Worm (Caenorhabditis elegans) whole organism, L2 larva: ENCODE results near the gene amx-1.

Experiments
- F13H6.1 ChIP-seq: sonication (generic microtip); optimal IDR thresholded peaks from 2 replicates; lab custom pipeline; 2016; ENCODE audit warnings: missing genetic modification characterization, missing compliant biosample characterization
- R02D3.7 ChIP-seq: fragments of 150-350 bp; optimal IDR thresholded peaks from 2 replicates; lab custom pipeline; 2014; ENCODE audit warnings: missing biosample characterization, missing genetic modification characterization
- Y55F3AM.14 ChIP-seq: fragments of 200-800 bp; sonication (Bioruptor generic); optimal IDR thresholded peaks from 2 replicates; lab custom pipeline; 2018; ENCODE audit warnings: mild to moderate bottlenecking, missing genetic modification characterization, missing compliant biosample characterization
- ZK546.5 ChIP-seq: sonication (generic microtip); optimal IDR thresholded peaks from 2 replicates; lab custom pipeline; 2017; ENCODE audit warnings: missing biosample characterization, missing genetic modification characterization
- alr-1 ChIP-seq: fragments of 150-350 bp; optimal IDR thresholded peaks from 2 replicates; lab custom pipeline; 2014; ENCODE audit warnings: missing biosample characterization, missing genetic modification characterization
- aly-2 ChIP-seq: fragments of 150-350 bp; optimal IDR thresholded peaks from 2 replicates; lab custom pipeline; 2014; ENCODE audit warnings: missing biosample characterization, missing genetic modification characterization
- ama-1 ChIP-seq: fragments of 150-350 bp; optimal IDR thresholded peaks from 2 replicates; lab custom pipeline; 2018; ENCODE audit warnings: inconsistent platforms
- blmp-1 ChIP-seq: sonication (generic microtip); optimal IDR thresholded peaks from 2 replicates; lab custom pipeline; 2017; ENCODE audit warnings: missing genetic modification characterization, mild to moderate bottlenecking, missing compliant biosample characterization, antibody characterized with exemption, moderate library complexity; ENCODE audit not compliant: insufficient read depth
- ceh-16 ChIP-seq: fragments of 150-350 bp; optimal IDR thresholded peaks from 2 replicates; lab custom pipeline; 2014; ENCODE audit warnings: missing biosample characterization, missing genetic modification characterization
- crh-2 ChIP-seq: sonication (generic microtip); optimal IDR thresholded peaks from 2 replicates; lab custom pipeline; 2017; ENCODE audit warnings: missing biosample characterization, missing genetic modification characterization
- dmd-4 ChIP-seq: sonication (generic microtip); optimal IDR thresholded peaks from 2 replicates; lab custom pipeline; 2017; ENCODE audit warnings: missing biosample characterization, missing genetic modification characterization
- egl-27 ChIP-seq: sonication (generic microtip); optimal IDR thresholded peaks from 3 replicates; lab custom pipeline; 2017; ENCODE audit warnings: missing biosample characterization, missing genetic modification reagents, missing genetic modification characterization
- elt-1 ChIP-seq: fragments of 150-350 bp; optimal IDR thresholded peaks from 2 replicates; lab custom pipeline; 2014; ENCODE audit warnings: missing biosample characterization, missing genetic modification characterization
- fos-1 ChIP-seq: fragments of 150-350 bp; optimal IDR thresholded peaks from 2 replicates; lab custom pipeline; 2014; ENCODE audit warnings: missing biosample characterization, missing genetic modification characterization
- lin-11 ChIP-seq: fragments of 150-350 bp; sonication (generic microtip); optimal IDR thresholded peaks from 2 replicates; lab custom pipeline; 2014; ENCODE audit warnings: missing biosample characterization, missing genetic modification characterization, inconsistent platforms, mixed read lengths
- lin-13 ChIP-seq: fragments of 150-350 bp; optimal IDR thresholded peaks from 2 replicates; lab custom pipeline; 2014; ENCODE audit warnings: missing biosample characterization, missing genetic modification reagents, missing genetic modification characterization
- lin-39 ChIP-seq: fragments of 150-350 bp; optimal IDR thresholded peaks from 2 replicates; lab custom pipeline; 2014; ENCODE audit warnings: missing biosample characterization, missing genetic modification reagents, missing genetic modification characterization
- lsy-2 ChIP-seq, 2 experiments: fragments of 150-350 bp in 1 of 2; sonication (generic microtip) in 1 of 2; optimal IDR thresholded peaks; 2 replicates each; lab custom pipeline; 2014 to 2017; ENCODE audit warnings: missing biosample characterization in 2 of 2, missing genetic modification characterization in 2 of 2
- mab-5 ChIP-seq: fragments of 150-350 bp; optimal IDR thresholded peaks from 2 replicates; lab custom pipeline; 2014; ENCODE audit warnings: missing biosample characterization, missing genetic modification characterization
- mdl-1 ChIP-seq, 2 experiments: fragments of 150-350 bp in 1 of 2; sonication (generic microtip) in 1 of 2; optimal IDR thresholded peaks; 2 replicates each; lab custom pipeline; 2017; ENCODE audit warnings: missing biosample characterization in 2 of 2, missing genetic modification characterization in 2 of 2
- nhr-10 ChIP-seq: sonication (generic microtip); optimal IDR thresholded peaks from 2 replicates; lab custom pipeline; 2017; ENCODE audit warnings: missing biosample characterization, missing genetic modification characterization
- nhr-11 ChIP-seq: fragments of 150-350 bp; optimal IDR thresholded peaks from 2 replicates; lab custom pipeline; 2014; ENCODE audit warnings: missing biosample characterization, missing genetic modification characterization
- nhr-129 ChIP-seq: fragments of 150-350 bp; optimal IDR thresholded peaks from 2 replicates; lab custom pipeline; 2014; ENCODE audit warnings: missing biosample characterization, missing genetic modification characterization
- nhr-237 ChIP-seq: fragments of 150-350 bp; optimal IDR thresholded peaks from 2 replicates; lab custom pipeline; 2014; ENCODE audit warnings: missing biosample characterization, missing genetic modification characterization
- nhr-25 ChIP-seq: fragments of 150-350 bp; sonication (generic microtip); optimal IDR thresholded peaks from 3 replicates; lab custom pipeline; 2014; ENCODE audit warnings: missing biosample characterization, missing genetic modification characterization
- peb-1 ChIP-seq: fragments of 150-350 bp; optimal IDR thresholded peaks from 2 replicates; lab custom pipeline; 2014; ENCODE audit warnings: missing biosample characterization, missing genetic modification characterization
- skn-1 ChIP-seq: sonication (generic microtip); optimal IDR thresholded peaks from 2 replicates; lab custom pipeline; 2017; ENCODE audit warnings: missing biosample characterization, missing genetic modification characterization
- sma-3 ChIP-seq: sonication (generic microtip); optimal IDR thresholded peaks from 2 replicates; lab custom pipeline; 2016; ENCODE audit warnings: missing genetic modification reagents, missing genetic modification characterization, missing compliant biosample characterization
- sma-9 ChIP-seq, 2 experiments: fragments of 150-350 bp in 1 of 2; sonication (generic microtip) in 1 of 2; optimal IDR thresholded peaks; 2 replicates each; lab custom pipeline; 2014 to 2016; ENCODE audit warnings: missing genetic modification characterization in 2 of 2, mild to moderate bottlenecking in 1 of 2, missing biosample characterization in 1 of 2, missing compliant biosample characterization in 1 of 2, missing genetic modification reagents in 1 of 2, moderate library complexity in 1 of 2
- unc-39 ChIP-seq: fragments of 150-350 bp; optimal IDR thresholded peaks from 2 replicates; lab custom pipeline; 2014; ENCODE audit warnings: missing biosample characterization, missing genetic modification characterization
- unc-55 ChIP-seq: fragments of 150-350 bp; sonication (generic microtip); optimal IDR thresholded peaks from 3 replicates; lab custom pipeline; 2014; ENCODE audit warnings: missing biosample characterization, missing genetic modification reagents, missing genetic modification characterization
- unc-62 ChIP-seq: fragments of 150-350 bp; optimal IDR thresholded peaks from 2 replicates; lab custom pipeline; 2014; ENCODE audit warnings: missing biosample characterization, missing genetic modification reagents, missing genetic modification characterization
- ztf-1 ChIP-seq: fragments of 200-800 bp; sonication (Bioruptor generic); conservative IDR thresholded peaks from 2 replicates; pipeline ENCODE4 v1.3.6; 2022; ENCODE audit warnings: missing genetic modification characterization, missing compliant biosample characterization
- ztf-11 ChIP-seq: sonication (generic microtip); optimal IDR thresholded peaks from 2 replicates; lab custom pipeline; 2017; ENCODE audit warnings: missing biosample characterization, missing genetic modification characterization

Gene amx-1

DNA sequence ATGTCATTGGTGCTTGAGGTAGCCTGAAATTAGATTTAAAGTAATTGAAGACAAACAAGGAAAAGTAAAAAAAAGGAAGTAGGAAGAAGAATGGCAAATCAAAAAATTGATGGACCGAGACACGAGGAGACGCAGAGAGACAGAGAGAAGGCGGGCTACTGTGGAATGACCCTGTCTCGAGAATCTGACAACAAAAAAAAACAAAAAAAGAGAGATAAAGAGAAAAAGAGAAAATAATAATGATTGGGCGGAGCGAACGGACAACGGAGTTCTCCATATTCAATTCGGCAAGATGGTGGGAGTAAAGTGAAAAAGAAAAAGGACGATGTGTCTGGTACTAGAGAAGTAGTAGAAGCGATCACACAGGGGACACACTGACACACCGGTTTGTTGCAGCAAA lies 13.2 kb upstream of the amx-1 start, which contains the start of gene toh-1:
toh-1 (minus strand) TSS at position 23 of the 400 bp plus-strand sequence.
- TF ChIP-seq ztf-11 (tag; lab: Kevin White, UChicago) (no peak), mdl-1 (tag; optimal IDR thresholded peaks at IDR 0.05; lab: Kevin White, UChicago) (no peak), lsy-2 (tag; optimal IDR thresholded peaks at IDR 0.05; lab: Kevin White, UChicago) (no peak), ztf-1 (GFP tag; lab: Robert Waterston, UW) (no peak), lin-39 (tag; lab: Kevin White, UChicago) (no peak), nhr-237 (tag; lab: Kevin White, UChicago) (no peak), mab-5 (tag; lab: Kevin White, UChicago) (no peak), nhr-25 (tag; lab: Kevin White, UChicago) (peak; percentile 70), fos-1 (tag; lab: Kevin White, UChicago) (no peak), sma-3 (peak; percentile 11), dmd-4 (tag; lab: Kevin White, UChicago) (no peak), elt-1 (tag; lab: Kevin White, UChicago) (no peak), peb-1 (no peak), blmp-1 (tag; lab: Kevin White, UChicago) (peak; percentile 34), unc-39 (tag; lab: Kevin White, UChicago) (no peak), crh-2 (tag; lab: Kevin White, UChicago) (peak; percentile 19), ceh-16 (no peak), ama-1 (no peak), Y55F3AM.14 (GFP tag; lab: Kevin White, UChicago) (no peak), egl-27 (tag; lab: Kevin White, UChicago) (no peak), lin-11 (tag; lab: Kevin White, UChicago) (no peak), unc-55 (no peak)

ce11 chrIII:3811375-3811924 lies 10.8 kb upstream of the amx-1 start:
- TF ChIP-seq sma-3 = peak; percentile 47
- TF ChIP-seq lin-13 (GFP tag; lab: Kevin White, UChicago) = no peak
- TF ChIP-seq dmd-4 (tag; lab: Kevin White, UChicago) = no peak
- TF ChIP-seq fos-1 (tag; lab: Kevin White, UChicago) = peak; percentile 34
- TF ChIP-seq elt-1 (tag; lab: Kevin White, UChicago) = no peak
- no peak for TF ChIP-seq unc-55
- no peak for TF ChIP-seq aly-2
- TF ChIP-seq nhr-25 (tag; lab: Kevin White, UChicago) = peak; percentile 87
- TF ChIP-seq skn-1 (tag; lab: Kevin White, UChicago) = no peak
- peak; percentile 22 for TF ChIP-seq sma-9 (GFP tag; optimal IDR thresholded peaks at IDR 0.05; lab: Kevin White, UChicago)
- no peak for TF ChIP-seq sma-9 (tag; optimal IDR thresholded peaks at IDR 0.05; lab: Kevin White, UChicago)
- TF ChIP-seq ceh-16 = peak; percentile 26
- no peak for TF ChIP-seq unc-62 (GFP tag; lab: Kevin White, UChicago)
- TF ChIP-seq F13H6.1 (tag; lab: Kevin White, UChicago) = peak; percentile 23
- peak; percentile 31 for TF ChIP-seq nhr-129 (tag; lab: Kevin White, UChicago)
- TF ChIP-seq ZK546.5 (tag; lab: Kevin White, UChicago) = no peak
- TF ChIP-seq alr-1 = no peak
- no peak for TF ChIP-seq lin-39 (tag; lab: Kevin White, UChicago)
- TF ChIP-seq mdl-1 (tag; optimal IDR thresholded peaks at IDR 0.05; lab: Kevin White, UChicago) = no peak
- peak; percentile 18 for TF ChIP-seq crh-2 (tag; lab: Kevin White, UChicago)
- TF ChIP-seq nhr-237 (tag; lab: Kevin White, UChicago) = no peak
- no peak for TF ChIP-seq egl-27 (tag; lab: Kevin White, UChicago)
- TF ChIP-seq nhr-10 (tag; lab: Kevin White, UChicago) = no peak

DNA sequence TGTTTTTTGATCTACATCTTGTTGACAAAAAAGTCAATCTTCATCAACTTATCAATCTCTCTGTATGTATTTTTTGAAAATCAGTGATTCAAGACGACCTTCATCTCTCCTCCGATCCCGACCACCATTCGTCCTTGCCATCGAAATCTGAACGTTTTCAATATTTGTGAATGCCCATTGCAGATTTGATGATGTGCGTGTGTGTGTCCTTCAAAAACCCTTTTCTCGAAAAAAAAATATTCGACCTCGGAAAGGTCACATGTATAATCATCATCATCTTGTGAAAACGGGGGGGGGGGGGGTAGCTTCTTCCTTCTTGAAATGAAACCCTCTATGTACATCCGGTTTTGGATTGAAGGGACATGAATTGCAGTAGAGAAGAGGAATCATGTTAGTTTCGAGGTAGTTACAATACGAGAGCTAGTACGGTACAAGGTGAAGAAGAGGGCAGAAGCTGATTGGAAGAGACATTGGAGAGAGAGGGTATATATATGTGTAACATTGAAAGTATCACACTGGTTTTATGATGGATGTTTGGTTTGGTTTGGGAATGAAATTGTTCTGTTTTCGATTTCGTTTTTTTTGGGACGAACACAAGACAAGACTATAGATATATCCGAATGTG lies 9.7 kb upstream of the amx-1 start:
- TF ChIP-seq nhr-129 (tag; lab: Kevin White, UChicago) (no peak), nhr-237 (tag; lab: Kevin White, UChicago) (no peak), lin-39 (tag; lab: Kevin White, UChicago) (no peak), nhr-11 (tag; lab: Kevin White, UChicago) (no peak), crh-2 (tag; lab: Kevin White, UChicago) (peak; percentile 33), nhr-25 (tag; lab: Kevin White, UChicago) (peak; percentile 93), lsy-2 (tag; optimal IDR thresholded peaks at IDR 0.05; lab: Kevin White, UChicago) (peak in 1 of 2 experiments; percentile 4), sma-3 (peak; percentile 13), blmp-1 (tag; lab: Kevin White, UChicago) (peak; percentile 43), mab-5 (tag; lab: Kevin White, UChicago) (no peak), R02D3.7 (tag; lab: Kevin White, UChicago) (no peak)
